Worm (Caenorhabditis elegans): ENCODE data around the gene vha-20.

DNA sequence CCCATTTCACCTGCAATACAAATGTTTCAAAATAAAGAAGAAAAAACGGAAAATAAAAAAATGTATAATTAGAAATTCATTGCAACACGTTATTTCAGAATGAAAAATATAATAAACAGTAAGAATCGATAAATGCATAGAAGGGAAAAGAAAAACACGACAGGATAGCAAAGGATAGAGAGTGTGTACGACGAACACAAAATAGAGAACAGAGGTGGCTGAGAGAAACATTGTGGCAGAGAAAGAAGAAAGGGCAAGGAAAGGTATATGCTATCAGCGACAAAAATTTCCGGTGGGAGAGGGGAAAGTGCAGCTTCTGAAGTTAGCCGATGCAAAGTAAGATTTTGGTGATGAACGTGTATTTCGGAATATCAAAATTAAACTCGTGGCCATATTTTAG lies 38.4 kb downstream of the vha-20 start, which contains the start of gene F28H6.6:
- no peak for TF ChIP-seq cog-1 (tag; optimal IDR thresholded peaks at IDR 0.05)
- TF ChIP-seq med-1 (GFP tag; optimal IDR thresholded peaks at IDR 0.05; ENCODE audit: insufficient read depth) = no peak
